3 fruit fly cellular contexts compared by ENCODE assay signal in genomic region chr3R:9011708-9012107, dm6.
TF ChIP-seq lines count a peak whose summit lies in the region.

No protein-coding gene starts in this region.

- no peak for TF ChIP-seq CTCF in whole organism, embryonic (GFP tag; optimal IDR thresholded peaks at IDR 0.05; lab: Kevin White, UChicago)

TF ChIP-seq in whole organism, adult, 20 proteins besides CTCF, POLR2A, EP300 and RAD21:
- peak; percentile 71 for TF ChIP-seq pad (GFP tag; optimal IDR thresholded peaks at IDR 0.05; lab: Kevin White, UChicago)
- peak; percentile 25 for TF ChIP-seq CG33017 (tag; optimal IDR thresholded peaks at IDR 0.05; lab: Kevin White, UChicago)
- TF ChIP-seq CG11617 (GFP tag; optimal IDR thresholded peaks at IDR 0.05; lab: Kevin White, UChicago), result peak; percentile 64
- no peak for TF ChIP-seq ovo (GFP tag; optimal IDR thresholded peaks at IDR 0.05; lab: Kevin White, UChicago)
- TF ChIP-seq Crg-1 (GFP tag; optimal IDR thresholded peaks at IDR 0.05; lab: Kevin White, UChicago), result peak; percentile 21
- TF ChIP-seq CG14711 (tag; optimal IDR thresholded peaks at IDR 0.05; lab: Kevin White, UChicago), result peak; percentile 7
- TF ChIP-seq Clk (GFP tag; optimal IDR thresholded peaks at IDR 0.05; lab: Kevin White, UChicago), result peak; percentile 36
- TF ChIP-seq CG7101 (tag; optimal IDR thresholded peaks at IDR 0.05; lab: Kevin White, UChicago), result peak; percentile 52
- peak; percentile 73 for TF ChIP-seq Mnt (GFP tag; optimal IDR thresholded peaks at IDR 0.05; lab: Kevin White, UChicago)
- peak; percentile 20 for TF ChIP-seq CG1620 (GFP tag; optimal IDR thresholded peaks at IDR 0.05; lab: Kevin White, UChicago)
- TF ChIP-seq CG12768 (GFP tag; optimal IDR thresholded peaks at IDR 0.05; lab: Kevin White, UChicago), result peak; percentile 32
- no peak for TF ChIP-seq Hr96 (GFP tag; optimal IDR thresholded peaks at IDR 0.05; lab: Kevin White, UChicago)
- TF ChIP-seq CG5204 (GFP tag; optimal IDR thresholded peaks at IDR 0.05; lab: Kevin White, UChicago), result no peak
- peak; percentile 42 for TF ChIP-seq cic (GFP tag; optimal IDR thresholded peaks at IDR 0.05; lab: Kevin White, UChicago)

TF ChIP-seq in whole organism, embryonic, 481 proteins besides CTCF, POLR2A, EP300 and RAD21:
- peak; percentile 17; the same call in 1 of the 2 replicates for TF ChIP-seq Drgx (GFP tag; IDR thresholded peaks at IDR 0.05; lab: Robert Waterston, UW)
- TF ChIP-seq CG12236 (GFP tag; optimal IDR thresholded peaks at IDR 0.05; lab: Kevin White, UChicago), result no peak
- TF ChIP-seq ro (GFP tag; IDR thresholded peaks at IDR 0.05; lab: Robert Waterston, UW), result no peak
- no peak for TF ChIP-seq az2 (GFP tag; optimal IDR thresholded peaks at IDR 0.05; lab: Kevin White, UChicago)
- TF ChIP-seq bab2 (GFP tag; optimal IDR thresholded peaks at IDR 0.05; lab: Kevin White, UChicago), result no peak
- TF ChIP-seq Med (GFP tag; lab: Kevin White, UChicago), result peak; percentile 7

TF ChIP-seq in whole organism, pupa, 21 proteins besides CTCF, POLR2A, EP300 and RAD21:
- TF ChIP-seq CG13204 (GFP tag; optimal IDR thresholded peaks at IDR 0.05; lab: Kevin White, UChicago), result no peak
- no peak for TF ChIP-seq CG15710 (tag; optimal IDR thresholded peaks at IDR 0.05; lab: Kevin White, UChicago)
- peak; percentile 85 for TF ChIP-seq CG32121 (GFP tag; IDR thresholded peaks at IDR 0.05; lab: Robert Waterston, UW)
- no peak for TF ChIP-seq CG9948 (tag; optimal IDR thresholded peaks at IDR 0.05; lab: Kevin White, UChicago)
- no peak for TF ChIP-seq CG14655 (GFP tag; optimal IDR thresholded peaks at IDR 0.05; lab: Kevin White, UChicago)
- 0 out of 3 replicates have a peak, but pooled peaks have one; percentile 31 for TF ChIP-seq fd96Ca (GFP tag; IDR thresholded peaks at IDR 0.05; lab: Robert Waterston, UW)
- no peak for TF ChIP-seq gl (tag; optimal IDR thresholded peaks at IDR 0.05; lab: Kevin White, UChicago)
